Fruit fly (Drosophila melanogaster) whole organism, adult: Measurements from ENCODE around the gene Gabat.

Source experiments
- CG12768 ChIP-seq: fragments of 200-800 bp; sonication (Bioruptor generic); optimal IDR thresholded peaks from 2 replicates; lab custom pipeline; 2017; ENCODE audit warnings: missing biosample characterization, missing genetic modification characterization, mild to moderate bottlenecking, moderate library complexity, missing genetic modification reagents
- CG7101 ChIP-seq: fragments of 200-800 bp; sonication (Bioruptor generic); optimal IDR thresholded peaks from 2 replicates; lab custom pipeline; 2018; ENCODE audit warnings: missing biosample characterization, mild to moderate bottlenecking, missing genetic modification characterization, moderate library complexity
- kay ChIP-seq: fragments of 200-800 bp; sonication (Bioruptor generic); peaks from one replicate; lab custom pipeline; 2016; ENCODE audit warnings: missing biosample characterization, missing genetic modification characterization, borderline replicate concordance
- tj ChIP-seq: fragments of 200-800 bp; sonication (Bioruptor generic); optimal IDR thresholded peaks from 3 replicates; lab custom pipeline; 2017; ENCODE audit warnings: missing biosample characterization, mild to moderate bottlenecking, missing genetic modification characterization, moderate library complexity

- TF ChIP-seq CG12768 (GFP tag; lab: Kevin White, UChicago) = no peak
- no peak for TF ChIP-seq tj (GFP tag; lab: Kevin White, UChicago)
- no peak for TF ChIP-seq CG7101 (tag; lab: Kevin White, UChicago)
- TF ChIP-seq kay (GFP tag; lab: Kevin White, UChicago) = no peak
These were observed 20.9 kb downstream of the Gabat start, which contains the start of gene CG14182 for dm6 chr3L:19979592-19979991.
